Worm (Caenorhabditis elegans): ENCODE measurements around the gene srw-100.

ce11 chrV:1699228-1699795, 11.7 kb upstream of the srw-100 start:
- TF ChIP-seq ceh-82 (tag; optimal IDR thresholded peaks at IDR 0.05) (no peak), tag-97 (GFP tag; IDR thresholded peaks at IDR 0.05) (no peak), ama-1 (optimal IDR thresholded peaks at IDR 0.05) (no peak), zag-1 (tag; optimal IDR thresholded peaks at IDR 0.05) (no peak), nhr-237 (tag; optimal IDR thresholded peaks at IDR 0.05) (no peak), fkh-10 (GFP tag; optimal IDR thresholded peaks at IDR 0.05) (no peak), T20F7.1 (GFP tag; optimal IDR thresholded peaks at IDR 0.05) (no peak), F49E8.2 (tag; optimal IDR thresholded peaks at IDR 0.05; ENCODE audit: borderline replicate concordance) (no peak)
